Worm (Caenorhabditis elegans): ENCODE data around the gene vhp-1.

DNA sequence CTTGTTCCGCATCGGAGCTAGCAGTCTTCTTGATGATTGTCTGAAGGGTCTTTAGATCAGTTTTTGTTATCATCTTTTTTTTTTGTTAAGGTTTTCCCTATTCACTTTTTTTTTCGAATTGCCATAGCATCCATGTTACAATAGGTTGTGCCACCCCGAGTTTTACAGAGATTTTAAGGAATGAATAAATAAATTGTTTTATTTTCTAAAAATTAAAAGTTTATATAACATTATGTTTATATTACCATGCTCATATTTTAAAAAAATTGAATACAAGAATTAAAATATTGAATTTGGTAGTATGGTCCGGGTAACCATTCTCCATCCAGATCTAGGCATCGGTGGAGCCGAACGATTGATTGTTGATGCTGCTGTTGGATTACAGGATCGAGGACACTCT is 51.9 kb downstream of the vhp-1 start, which contains the start of gene algn-2:
- TF ChIP-seq dmd-9 (GFP tag; IDR thresholded peaks at IDR 0.05), result no peak
- no peak for TF ChIP-seq ZK546.5 (tag; optimal IDR thresholded peaks at IDR 0.05)
- no peak for TF ChIP-seq rbr-2 (tag; optimal IDR thresholded peaks at IDR 0.05)
- TF ChIP-seq dmd-8 (GFP tag; IDR thresholded peaks at IDR 0.05), result no peak
- TF ChIP-seq zag-1 (tag; optimal IDR thresholded peaks at IDR 0.05), result no peak
- TF ChIP-seq zfp-2 (tag; optimal IDR thresholded peaks at IDR 0.05), result no peak
- no peak for TF ChIP-seq jun-1 (tag; optimal IDR thresholded peaks at IDR 0.05)
- no peak for TF ChIP-seq unc-62 (GFP tag; optimal IDR thresholded peaks at IDR 0.05 in 1 of 2)
- TF ChIP-seq unc-62 (tag; optimal IDR thresholded peaks at IDR 0.05), result no peak
- no peak for TF ChIP-seq unc-130 (GFP tag; optimal IDR thresholded peaks at IDR 0.05)
- TF ChIP-seq lin-15B (tag; optimal IDR thresholded peaks at IDR 0.05), result no peak
- no peak for TF ChIP-seq duxl-1 (tag; optimal IDR thresholded peaks at IDR 0.05; ENCODE audit: poor library complexity)
- TF ChIP-seq hmg-1.1 (GFP tag; IDR thresholded peaks at IDR 0.05), result no peak
- no peak for TF ChIP-seq nhr-25 (tag; optimal IDR thresholded peaks at IDR 0.05; ENCODE audit: borderline replicate concordance, insufficient read depth)
